Fruit fly (Drosophila melanogaster) whole organism, wandering third instar larva: ENCODE results near the gene Elp5.

ENCODE experiments used
- Abd-B ChIP-seq: fragments of >200 bp; optimal IDR thresholded peaks from 2 replicates; lab custom pipeline; 2017; ENCODE audit warnings: missing biosample characterization, missing genetic modification characterization
- CG32264 ChIP-seq: fragments of 200-800 bp; sonication (Bioruptor generic); optimal IDR thresholded peaks from 2 replicates; lab custom pipeline; 2016; ENCODE audit warnings: missing biosample characterization, missing genetic modification characterization
- CG9705 ChIP-seq: fragments of 200-800 bp; sonication (Bioruptor generic); optimal IDR thresholded peaks from 2 replicates; lab custom pipeline; 2018; ENCODE audit warnings: missing biosample characterization, mild to moderate bottlenecking, missing genetic modification characterization
- CrebA ChIP-seq: fragments of 200-800 bp; sonication (Bioruptor generic); optimal IDR thresholded peaks from 2 replicates; lab custom pipeline; 2016; ENCODE audit warnings: missing biosample characterization, mild to moderate bottlenecking, missing genetic modification characterization, borderline replicate concordance
- Dfd ChIP-seq: fragments of >200 bp; optimal IDR thresholded peaks from 2 replicates; lab custom pipeline; 2017; ENCODE audit warnings: missing biosample characterization, missing genetic modification characterization
- Dif ChIP-seq: fragments of 200-275, 200-300 bp; sonication (Bioruptor generic); optimal IDR thresholded peaks from 2 replicates; lab custom pipeline; 2018; ENCODE audit warnings: missing biosample characterization, missing genetic modification characterization; ENCODE audit not compliant: partially characterized antibody
- GATAd ChIP-seq: sonication (Bioruptor generic); optimal IDR thresholded peaks from 2 replicates; lab custom pipeline; 2016; ENCODE audit warnings: missing biosample characterization, missing genetic modification characterization
- HLH106 ChIP-seq: fragments of 200-800 bp; optimal IDR thresholded peaks from 3 replicates; lab custom pipeline; 2019; ENCODE audit warnings: missing biosample characterization, mild to moderate bottlenecking, missing genetic modification characterization, moderate library complexity
- Hnf4 ChIP-seq: fragments of 200-800 bp; sonication (Bioruptor generic); optimal IDR thresholded peaks from 2 replicates; lab custom pipeline; 2016; ENCODE audit warnings: missing biosample characterization, mild to moderate bottlenecking, missing genetic modification characterization
- Hr78 ChIP-seq: fragments of >200 bp; optimal IDR thresholded peaks from 2 replicates; lab custom pipeline; 2017; ENCODE audit warnings: missing biosample characterization, missing genetic modification characterization
- Hr83 ChIP-seq: fragments of 200-300 bp; sonication (Bioruptor generic); optimal IDR thresholded peaks from 2 replicates; lab custom pipeline; 2016; ENCODE audit warnings: missing biosample characterization, mild to moderate bottlenecking, missing genetic modification characterization, moderate library complexity; ENCODE audit not compliant: poor library complexity, severe bottlenecking
- Jra ChIP-seq: sonication (Bioruptor generic); optimal IDR thresholded peaks from 2 replicates; lab custom pipeline; 2016; ENCODE audit warnings: missing biosample characterization, missing genetic modification characterization
- Mio ChIP-seq: sonication (Bioruptor generic); optimal IDR thresholded peaks from 2 replicates; lab custom pipeline; 2016; ENCODE audit warnings: missing biosample characterization, missing genetic modification characterization
- Myc ChIP-seq: fragments of >200 bp; optimal IDR thresholded peaks from 2 replicates; lab custom pipeline; 2017
- N ChIP-seq: fragments of >200 bp; optimal IDR thresholded peaks from 2 replicates; lab custom pipeline; 2018; ENCODE audit warnings: missing biosample characterization, missing external identifiers, missing genetic modification characterization
- OdsH ChIP-seq: fragments of 200-800 bp; sonication (Bioruptor generic); optimal IDR thresholded peaks from 2 replicates; lab custom pipeline; 2016; ENCODE audit warnings: missing biosample characterization, mild to moderate bottlenecking, missing genetic modification characterization
- Rel ChIP-seq, 2 experiments: fragments of 200-800 bp; sonication (Bioruptor generic) in 1 of 2; optimal IDR thresholded peaks; 2 replicates in 1 of 2; 3 replicates in 1 of 2; lab custom pipeline; 2016 to 2019; ENCODE audit warnings: mild to moderate bottlenecking in 2 of 2, missing biosample characterization in 2 of 2, missing genetic modification characterization in 2 of 2, moderate library complexity in 1 of 2
- Sp1 ChIP-seq: fragments of 200-800 bp; sonication (Bioruptor generic); optimal IDR thresholded peaks from 3 replicates; lab custom pipeline; 2019; ENCODE audit warnings: missing biosample characterization, mild to moderate bottlenecking, missing genetic modification characterization, moderate library complexity
- Vsx2 ChIP-seq: fragments of 200-300, 225-300 bp; sonication (Bioruptor generic); optimal IDR thresholded peaks from 2 replicates; lab custom pipeline; 2018; ENCODE audit warnings: missing biosample characterization, missing genetic modification characterization; ENCODE audit not compliant: partially characterized antibody
- br ChIP-seq: fragments of 200-800 bp; sonication (Bioruptor generic); optimal IDR thresholded peaks from 2 replicates; lab custom pipeline; 2016; ENCODE audit warnings: missing biosample characterization, missing genetic modification characterization
- brk ChIP-seq: fragments of 200-800 bp; sonication (Bioruptor generic); optimal IDR thresholded peaks from 2 replicates; lab custom pipeline; 2016; ENCODE audit warnings: missing biosample characterization, mild to moderate bottlenecking, missing genetic modification characterization
- dl ChIP-seq, 2 experiments: fragments of 175-275, 200-275 bp in 1 of 2; fragments of 200-275 bp in 1 of 2; sonication (Bioruptor generic); optimal IDR thresholded peaks; lab custom pipeline; 2018; ENCODE audit warnings: mild to moderate bottlenecking in 2 of 2, missing biosample characterization in 2 of 2, missing genetic modification characterization in 2 of 2, moderate library complexity in 2 of 2; ENCODE audit not compliant: partially characterized antibody in 2 of 2, insufficient read depth in 1 of 2
- dmrt93B ChIP-seq: fragments of 200-800 bp; sonication (Bioruptor generic); optimal IDR thresholded peaks from 2 replicates; lab custom pipeline; 2018; ENCODE audit warnings: missing biosample characterization, mild to moderate bottlenecking, missing genetic modification characterization
- dsf ChIP-seq: sonication (Bioruptor generic); optimal IDR thresholded peaks from 2 replicates; lab custom pipeline; 2016; ENCODE audit warnings: missing biosample characterization, missing genetic modification characterization, borderline replicate concordance
- ey ChIP-seq: fragments of 200-800 bp; sonication (Bioruptor generic); optimal IDR thresholded peaks from 2 replicates; lab custom pipeline; 2016; ENCODE audit warnings: missing biosample characterization, missing genetic modification characterization
- foxo ChIP-seq, 2 experiments: fragments of 200-800 bp; sonication (Bioruptor generic); optimal IDR thresholded peaks; 2 replicates in 1 of 2; 3 replicates in 1 of 2; lab custom pipeline; 2016 to 2017; ENCODE audit warnings: missing biosample characterization in 2 of 2, missing genetic modification characterization in 2 of 2
- fru ChIP-seq: fragments of 200-800 bp; sonication (Bioruptor generic); optimal IDR thresholded peaks from 3 replicates; lab custom pipeline; 2016; ENCODE audit warnings: missing biosample characterization, mild to moderate bottlenecking, missing genetic modification characterization
- h ChIP-seq: fragments of 200-800 bp; sonication (Bioruptor generic); optimal IDR thresholded peaks from 3 replicates; lab custom pipeline; 2016; ENCODE audit warnings: missing biosample characterization, mild to moderate bottlenecking, missing genetic modification characterization
- jim ChIP-seq: fragments of 175-275, 200-325 bp; sonication (Bioruptor generic); optimal IDR thresholded peaks from 2 replicates; lab custom pipeline; 2016; ENCODE audit warnings: missing biosample characterization, mild to moderate bottlenecking, missing genetic modification characterization
- lola ChIP-seq: fragments of >200 bp; optimal IDR thresholded peaks from 2 replicates; lab custom pipeline; 2017; ENCODE audit warnings: missing biosample characterization, missing genetic modification characterization
- pan ChIP-seq: fragments of >200 bp; optimal IDR thresholded peaks from 2 replicates; lab custom pipeline; 2017
- psq ChIP-seq: fragments of 200-800 bp; sonication (Bioruptor generic); optimal IDR thresholded peaks from 3 replicates; lab custom pipeline; 2017; ENCODE audit warnings: missing biosample characterization, mild to moderate bottlenecking, missing genetic modification characterization, moderate library complexity
- rgr ChIP-seq: fragments of 200-800 bp; sonication (Bioruptor generic); optimal IDR thresholded peaks from 3 replicates; lab custom pipeline; 2016; ENCODE audit warnings: missing biosample characterization, mild to moderate bottlenecking, missing genetic modification characterization
- sage ChIP-seq: fragments of 200-800 bp; sonication (Bioruptor generic); optimal IDR thresholded peaks from 2 replicates; lab custom pipeline; 2016; ENCODE audit warnings: missing biosample characterization, mild to moderate bottlenecking, missing genetic modification characterization
- sv ChIP-seq: fragments of 200-800 bp; sonication (Bioruptor generic); optimal IDR thresholded peaks from 3 replicates; lab custom pipeline; 2016; ENCODE audit warnings: missing biosample characterization, missing genetic modification characterization
- tai ChIP-seq: sonication (Bioruptor generic); optimal IDR thresholded peaks from 2 replicates; lab custom pipeline; 2016; ENCODE audit warnings: missing biosample characterization, missing genetic modification characterization
- usp ChIP-seq: fragments of >200 bp; optimal IDR thresholded peaks from 2 replicates; lab custom pipeline; 2017; ENCODE audit warnings: missing biosample characterization, missing genetic modification characterization
- woc ChIP-seq: sonication (Bioruptor generic); optimal IDR thresholded peaks from 2 replicates; lab custom pipeline; 2016; ENCODE audit warnings: missing biosample characterization, mild to moderate bottlenecking, missing genetic modification characterization

Gene Elp5

DNA sequence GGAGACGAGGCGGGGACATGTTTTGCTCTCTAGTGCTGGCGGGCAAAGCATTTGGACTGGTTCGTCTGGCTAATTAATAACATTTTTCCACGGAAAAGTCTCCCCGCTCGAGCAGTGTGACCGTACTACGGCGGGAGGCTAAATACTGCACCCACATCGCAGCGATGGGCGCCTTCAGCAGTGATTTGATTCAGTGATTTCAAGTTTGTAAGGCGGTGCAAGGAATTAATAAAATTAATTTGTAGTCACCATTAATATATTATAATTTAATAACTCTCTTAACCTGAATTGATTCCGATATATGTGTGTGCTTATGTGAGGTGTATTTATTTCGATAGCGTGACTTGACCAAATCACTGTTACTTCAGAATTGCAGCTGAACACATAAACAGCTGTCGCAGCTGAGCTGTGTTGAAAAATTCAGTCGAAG, 5.3 kb downstream of the Elp5 start, which contains the start of the genes oxt and CG13807:
Gene oxt, minus strand, starts transcription at position 150 of the 430 bp plus-strand sequence.
Gene CG13807, plus strand, starts transcription at position 405 of the 430 bp plus-strand sequence.
- no peak for TF ChIP-seq Abd-B (GFP tag; lab: Kevin White, UChicago)
- peak; percentile 74 for TF ChIP-seq psq
- no peak for TF ChIP-seq lola
- no peak for TF ChIP-seq usp (GFP tag; lab: Kevin White, UChicago)
- no peak for TF ChIP-seq Rel (GFP tag; optimal IDR thresholded peaks at IDR 0.05; lab: Kevin White, UChicago)
- peak; percentile 82 for TF ChIP-seq Rel (tag; optimal IDR thresholded peaks at IDR 0.05; lab: Kevin White, UChicago)
- TF ChIP-seq woc (GFP tag; lab: Kevin White, UChicago) = peak; percentile 59
- peak; percentile 74 for TF ChIP-seq Vsx2 (GFP tag; lab: Kevin White, UChicago)
- no peak for TF ChIP-seq Hr78 (GFP tag; lab: Kevin White, UChicago)
- TF ChIP-seq Sp1 (GFP tag; lab: Kevin White, UChicago) = peak; percentile 86
- TF ChIP-seq Dif = no peak
- peak; percentile 82 for TF ChIP-seq OdsH (GFP tag; lab: Kevin White, UChicago)
- TF ChIP-seq CG9705 (GFP tag; lab: Kevin White, UChicago) = peak; percentile 79
- TF ChIP-seq N (GFP tag; lab: Kevin White, UChicago) = no peak
- peak; percentile 76 for TF ChIP-seq dmrt93B (GFP tag; lab: Kevin White, UChicago)
- peak; percentile 69 for TF ChIP-seq fru (GFP tag; lab: Kevin White, UChicago)
- no peak for TF ChIP-seq pan (lab: Kevin White, UChicago)
- no peak for TF ChIP-seq brk (GFP tag; lab: Kevin White, UChicago)
- TF ChIP-seq Dfd = no peak
- peak; percentile 94 for TF ChIP-seq rgr
- no peak for TF ChIP-seq Mio (GFP tag; lab: Kevin White, UChicago)
- peak; percentile 96 for TF ChIP-seq h
- peak; percentile 64 for TF ChIP-seq ey (GFP tag; lab: Kevin White, UChicago)
- TF ChIP-seq Jra (GFP tag; lab: Kevin White, UChicago) = no peak
- no peak for TF ChIP-seq tai (GFP tag; lab: Kevin White, UChicago)
- peak; percentile 92 for TF ChIP-seq HLH106 (tag; lab: Kevin White, UChicago)
- TF ChIP-seq dsf (GFP tag; lab: Kevin White, UChicago) = no peak
- TF ChIP-seq GATAd (GFP tag; lab: Kevin White, UChicago) = peak; percentile 32
- peak; percentile 4 for TF ChIP-seq Myc (lab: Kevin White, UChicago)
- no peak for TF ChIP-seq CG32264 (GFP tag; lab: Kevin White, UChicago)
- TF ChIP-seq sv (GFP tag; lab: Kevin White, UChicago) = peak; percentile 80
- peak; percentile 69 for TF ChIP-seq Hr83
- TF ChIP-seq sage (GFP tag; lab: Kevin White, UChicago) = no peak
- TF ChIP-seq Hnf4 (GFP tag; lab: Kevin White, UChicago) = no peak
- no peak for TF ChIP-seq jim (GFP tag; lab: Kevin White, UChicago)
- no peak for TF ChIP-seq CrebA (GFP tag; lab: Kevin White, UChicago)
- peak in 1 of 2 experiments; percentile 86 for TF ChIP-seq foxo (GFP tag; optimal IDR thresholded peaks at IDR 0.05; lab: Kevin White, UChicago)
- peak; percentile 76 for TF ChIP-seq br (GFP tag; lab: Kevin White, UChicago)
- TF ChIP-seq dl (GFP tag; optimal IDR thresholded peaks at IDR 0.05; lab: Kevin White, UChicago; ENCODE audit: insufficient read depth in 1 of 2, partially characterized antibody in 2 of 2) = no peak

DNA sequence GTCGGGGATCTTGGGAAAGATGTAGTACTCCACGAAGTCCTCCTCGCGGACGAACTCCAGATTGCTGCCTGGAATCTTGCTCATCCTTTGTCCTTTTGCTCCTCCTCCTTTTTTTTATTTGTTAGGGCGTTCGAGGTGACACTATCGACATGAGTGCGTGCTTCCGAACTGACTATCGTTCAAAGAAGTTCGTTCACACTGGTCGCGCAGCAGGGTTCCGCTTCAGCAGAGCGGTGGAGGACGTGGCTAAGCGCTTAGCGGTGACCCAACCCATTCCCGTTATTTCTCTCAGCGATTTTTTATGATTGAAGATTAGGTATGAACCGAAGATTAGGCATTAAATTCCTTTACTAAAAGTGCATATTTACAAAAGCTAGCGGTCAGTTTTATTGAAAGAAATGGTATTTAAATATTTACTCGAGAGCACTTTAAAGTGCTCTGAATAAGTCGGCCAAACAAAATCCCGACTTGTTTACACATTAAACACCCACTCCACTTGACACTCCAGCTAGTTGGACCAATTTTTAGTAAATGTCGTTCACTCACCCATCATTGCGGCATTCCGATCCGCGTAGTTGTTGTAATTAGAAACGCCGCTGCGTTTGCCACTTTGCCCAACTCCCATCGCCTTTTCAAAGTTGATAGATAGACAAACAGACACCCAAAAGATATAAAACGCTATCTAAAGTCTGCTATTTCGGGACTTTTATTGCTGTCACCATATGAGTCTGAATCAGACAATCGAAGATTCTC, 8.6 kb downstream of the Elp5 start, which contains the start of the genes ecd and CG13806:
Gene ecd, minus strand, starts transcription at position 166 of the 753 bp plus-strand sequence.
Gene CG13806, plus strand, starts transcription at position 703 of the 753 bp plus-strand sequence.
- TF ChIP-seq pan (lab: Kevin White, UChicago) = no peak
- TF ChIP-seq foxo (GFP tag; optimal IDR thresholded peaks at IDR 0.05; lab: Kevin White, UChicago) = peak in 1 of 2 experiments; percentile 12
- TF ChIP-seq fru (GFP tag; lab: Kevin White, UChicago) = no peak
- TF ChIP-seq Hr83 = peak; percentile 21
- peak; percentile 24 for TF ChIP-seq rgr
- peak; percentile 0 for TF ChIP-seq Sp1 (GFP tag; lab: Kevin White, UChicago)
- no peak for TF ChIP-seq woc (GFP tag; lab: Kevin White, UChicago)
- peak; percentile 8 for TF ChIP-seq h
- no peak for TF ChIP-seq usp (GFP tag; lab: Kevin White, UChicago)
- peak; percentile 65 for TF ChIP-seq Myc (lab: Kevin White, UChicago)
